Worm (Caenorhabditis elegans): ENCODE data around the gene srh-112.

- TF ChIP-seq let-607 (tag; optimal IDR thresholded peaks at IDR 0.05) = no peak
- no peak for TF ChIP-seq snpc-4 (GFP tag; optimal IDR thresholded peaks at IDR 0.05)
- TF ChIP-seq snpc-4 (tag; optimal IDR thresholded peaks at IDR 0.05) = no peak
- TF ChIP-seq T26A5.8 (tag; optimal IDR thresholded peaks at IDR 0.05) = no peak
- no peak for TF ChIP-seq tlf-1 (GFP tag; optimal IDR thresholded peaks at IDR 0.05)
Measured at ce11 chrV:17232403-17232802, 6.4 kb upstream of the srh-112 start.

All from whole organism, young adult.